Worm (Caenorhabditis elegans) whole organism, early embryonic: ENCODE results near the gene srh-292.
A peak's percentile ranks its signal among the peaks of the same experiment; 100 is the strongest.

Experiments used
- B0310.2 ChIP-seq: sonication (generic microtip); optimal IDR thresholded peaks from 2 replicates; lab custom pipeline; 2016; ENCODE audit warnings: mild to moderate bottlenecking, missing genetic modification characterization, missing compliant biosample characterization
- F13C5.2 ChIP-seq: sonication (generic microtip); optimal IDR thresholded peaks from 2 replicates; lab custom pipeline; 2017; ENCODE audit warnings: mild to moderate bottlenecking, missing genetic modification characterization, inconsistent platforms, missing compliant biosample characterization
- aly-1 ChIP-seq: sonication (generic microtip); optimal IDR thresholded peaks from 2 replicates; lab custom pipeline; 2016; ENCODE audit warnings: missing genetic modification characterization, missing compliant biosample characterization
- ama-1 ChIP-seq: fragments of 150-350 bp; optimal IDR thresholded peaks from 2 replicates; lab custom pipeline; 2014
- ceh-13 ChIP-seq: fragments of 200-800 bp; sonication (Bioruptor generic); optimal IDR thresholded peaks from 2 replicates; lab custom pipeline; 2018; ENCODE audit warnings: mild to moderate bottlenecking, missing genetic modification characterization, missing compliant biosample characterization
- ceh-36 ChIP-seq: sonication (generic microtip); optimal IDR thresholded peaks from 2 replicates; lab custom pipeline; 2016; ENCODE audit warnings: missing genetic modification characterization, inconsistent platforms, missing compliant biosample characterization
- ets-7 ChIP-seq: sonication (generic microtip); optimal IDR thresholded peaks from 2 replicates; lab custom pipeline; 2016; ENCODE audit warnings: missing genotype, missing genetic modification characterization, missing compliant biosample characterization
- flt-1 ChIP-seq: fragments of 200-800 bp; sonication (Bioruptor generic); IDR thresholded peaks from 2 replicates; pipeline ENCODE4 v1.3.6; 2022; ENCODE audit warnings: missing genetic modification characterization, missing compliant biosample characterization
- hmbx-1 ChIP-seq: sonication (generic microtip); optimal IDR thresholded peaks from 2 replicates; lab custom pipeline; 2016; ENCODE audit warnings: mild to moderate bottlenecking, missing genetic modification characterization, missing compliant biosample characterization
- hmg-4 ChIP-seq: fragments of 200-800 bp; sonication (Bioruptor generic); optimal IDR thresholded peaks from 2 replicates; lab custom pipeline; 2018; ENCODE audit warnings: mild to moderate bottlenecking, missing genetic modification characterization, missing compliant biosample characterization
- hnd-1 ChIP-seq: sonication (generic microtip); optimal IDR thresholded peaks from 2 replicates; lab custom pipeline; 2016; ENCODE audit warnings: missing genetic modification characterization, missing compliant biosample characterization
- pes-1 ChIP-seq: fragments of 200-800 bp; sonication (Bioruptor generic); IDR thresholded peaks from 2 replicates; pipeline ENCODE4 v1.3.6; 2022; ENCODE audit warnings: missing genetic modification reagents, missing genetic modification characterization, missing compliant biosample characterization
- scrt-1 ChIP-seq: fragments of 200-800 bp; sonication (Bioruptor generic); IDR thresholded peaks from 2 replicates; pipeline ENCODE4 v1.3.6; 2022; ENCODE audit warnings: missing genetic modification characterization, missing compliant biosample characterization
- sea-1 ChIP-seq: fragments of 200-800 bp; sonication (Bioruptor generic); conservative IDR thresholded peaks from 2 replicates; pipeline ENCODE4 v1.3.6; 2022; ENCODE audit warnings: missing genetic modification characterization, missing compliant biosample characterization
- tbx-11 ChIP-seq: fragments of 200-800 bp; sonication (Bioruptor generic); IDR thresholded peaks from 2 replicates; pipeline ENCODE4 v1.3.6; 2022; ENCODE audit warnings: missing genetic modification characterization, missing compliant biosample characterization
- tbx-37 ChIP-seq: fragments of 200-800 bp; sonication (Bioruptor generic); conservative IDR thresholded peaks from 2 replicates; pipeline ENCODE4 v1.3.6; 2022; ENCODE audit warnings: missing genetic modification reagents, missing genetic modification characterization, missing compliant biosample characterization
- tra-4 ChIP-seq: sonication (generic microtip); optimal IDR thresholded peaks from 2 replicates; lab custom pipeline; 2017; ENCODE audit warnings: missing genetic modification characterization, missing compliant biosample characterization

Gene srh-292

ce11 chrV:17798789-17799188, 3.8 kb upstream of the srh-292 start, which contains the start of gene srx-18:
srx-18 (minus strand) TSS chrV:17798889.
- TF ChIP-seq ceh-36 (no peak), B0310.2 (tag; lab: Kevin White, UChicago) (no peak), aly-1 (tag; lab: Kevin White, UChicago) (no peak), pes-1 (GFP tag; lab: Robert Waterston, UW) (no peak), tbx-37 (no peak), tbx-11 (GFP tag; lab: Robert Waterston, UW) (no peak), hmbx-1 (tag; lab: Kevin White, UChicago) (no peak), ceh-13 (GFP tag; lab: Kevin White, UChicago) (no peak)

- TF ChIP-seq F13C5.2 (no peak), ama-1 (lab: Kevin White, UChicago) (no peak), tbx-11 (GFP tag; lab: Robert Waterston, UW) (no peak), pes-1 (GFP tag; lab: Robert Waterston, UW) (no peak), flt-1 (GFP tag; lab: Robert Waterston, UW) (no peak), ceh-36 (no peak), tra-4 (tag; lab: Kevin White, UChicago) (no peak), scrt-1 (no peak), hmbx-1 (tag; lab: Kevin White, UChicago) (no peak), ets-7 (tag; lab: Kevin White, UChicago) (no peak), hnd-1 (tag; lab: Kevin White, UChicago) (no peak), B0310.2 (tag; lab: Kevin White, UChicago) (no peak), tbx-37 (no peak), ceh-13 (GFP tag; lab: Kevin White, UChicago) (no peak), aly-1 (tag; lab: Kevin White, UChicago) (no peak), sea-1 (GFP tag; lab: Robert Waterston, UW) (no peak), hmg-4 (no peak)
Observed at ce11 chrV:17800538-17800937, 2.0 kb upstream of the srh-292 start, which contains the start of gene srh-287. srh-287 (plus strand) TSS chrV:17800838.

ce11 chrV:17805323-17805722, 2.8 kb downstream of the srh-292 start, which contains the start of gene srh-291:
srh-291 (plus strand) TSS chrV:17805623.
- no peak for TF ChIP-seq flt-1 (GFP tag; lab: Robert Waterston, UW)
- no peak for TF ChIP-seq tbx-11 (GFP tag; lab: Robert Waterston, UW)
- no peak for TF ChIP-seq scrt-1
- TF ChIP-seq sea-1 (GFP tag; lab: Robert Waterston, UW) = no peak
- TF ChIP-seq F13C5.2 = no peak
- TF ChIP-seq hnd-1 (tag; lab: Kevin White, UChicago) = no peak
- no peak for TF ChIP-seq ama-1 (lab: Kevin White, UChicago)
- no peak for TF ChIP-seq ets-7 (tag; lab: Kevin White, UChicago)
- no peak for TF ChIP-seq ceh-13 (GFP tag; lab: Kevin White, UChicago)
- no peak for TF ChIP-seq B0310.2 (tag; lab: Kevin White, UChicago)
- no peak for TF ChIP-seq hmg-4
- TF ChIP-seq tbx-37 = no peak
- TF ChIP-seq hmbx-1 (tag; lab: Kevin White, UChicago) = no peak
- TF ChIP-seq ceh-36 = no peak
- no peak for TF ChIP-seq pes-1 (GFP tag; lab: Robert Waterston, UW)
- TF ChIP-seq tra-4 (tag; lab: Kevin White, UChicago) = no peak
- TF ChIP-seq aly-1 (tag; lab: Kevin White, UChicago) = no peak

DNA sequence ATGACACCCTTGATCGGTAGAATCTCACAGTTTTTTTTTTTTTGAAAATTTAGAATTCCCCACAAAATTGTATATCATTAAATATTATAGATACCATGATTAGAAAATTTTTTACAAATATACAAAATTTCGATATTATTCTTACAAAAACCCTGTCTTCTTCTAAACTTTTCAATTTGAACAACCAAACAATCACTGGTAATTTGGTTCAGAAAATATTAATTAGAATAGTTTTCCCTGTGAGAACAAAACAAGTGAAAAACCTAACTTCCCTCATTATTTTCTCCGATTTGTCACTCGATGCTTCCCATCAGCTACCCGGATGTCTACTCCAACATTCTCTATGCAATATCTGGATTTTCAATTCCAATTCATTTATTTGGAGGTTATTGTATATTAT, 7.5 kb downstream of the srh-292 start, which contains the start of gene srh-296:
Gene srh-296 (plus strand): TSS at position 301 of the 400 bp plus-strand sequence.
- no peak for TF ChIP-seq flt-1 (GFP tag; lab: Robert Waterston, UW)
- no peak for TF ChIP-seq ama-1 (lab: Kevin White, UChicago)
- no peak for TF ChIP-seq hnd-1 (tag; lab: Kevin White, UChicago)
- TF ChIP-seq hmbx-1 (tag; lab: Kevin White, UChicago) = no peak
- TF ChIP-seq hmg-4 = no peak
- TF ChIP-seq ets-7 (tag; lab: Kevin White, UChicago) = no peak
- no peak for TF ChIP-seq tbx-11 (GFP tag; lab: Robert Waterston, UW)
- TF ChIP-seq B0310.2 (tag; lab: Kevin White, UChicago) = no peak
- TF ChIP-seq aly-1 (tag; lab: Kevin White, UChicago) = no peak
- TF ChIP-seq sea-1 (GFP tag; lab: Robert Waterston, UW) = no peak
- no peak for TF ChIP-seq tra-4 (tag; lab: Kevin White, UChicago)
- TF ChIP-seq pes-1 (GFP tag; lab: Robert Waterston, UW) = no peak
- no peak for TF ChIP-seq ceh-36
- no peak for TF ChIP-seq scrt-1
- no peak for TF ChIP-seq F13C5.2
- TF ChIP-seq ceh-13 (GFP tag; lab: Kevin White, UChicago) = no peak
- TF ChIP-seq tbx-37 = no peak

DNA sequence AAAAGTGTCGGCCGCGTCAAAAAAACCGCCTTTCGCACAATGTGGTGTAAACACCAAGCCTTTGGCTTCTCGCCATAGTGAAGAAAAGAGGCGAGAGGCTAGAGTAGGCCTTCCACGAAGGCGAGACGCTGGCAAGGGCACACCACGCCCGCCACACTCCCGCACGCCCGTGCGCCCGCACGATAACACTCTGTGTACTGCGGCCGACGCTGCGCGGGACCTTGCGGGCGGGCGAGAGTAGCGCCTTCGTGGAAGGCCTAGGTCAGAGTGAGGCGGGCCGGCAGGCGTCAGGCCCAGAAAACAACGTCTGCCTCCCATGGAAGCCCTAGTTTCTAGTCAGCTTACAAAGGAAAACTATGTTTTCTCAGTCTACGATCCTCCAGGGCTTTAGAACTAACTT, 9.6 kb downstream of the srh-292 start:
- TF ChIP-seq aly-1 (tag; lab: Kevin White, UChicago) = peak; percentile 31
- no peak for TF ChIP-seq scrt-1

ce11 chrV:17818567-17818966, 16.0 kb downstream of the srh-292 start, which contains the start of gene srh-298:
srh-298 (plus strand) TSS chrV:17818867.
- no peak for TF ChIP-seq flt-1 (GFP tag; lab: Robert Waterston, UW)
- no peak for TF ChIP-seq ama-1 (lab: Kevin White, UChicago)
- TF ChIP-seq tra-4 (tag; lab: Kevin White, UChicago) = no peak
- no peak for TF ChIP-seq B0310.2 (tag; lab: Kevin White, UChicago)
- TF ChIP-seq pes-1 (GFP tag; lab: Robert Waterston, UW) = no peak
- no peak for TF ChIP-seq tbx-37
- no peak for TF ChIP-seq ceh-13 (GFP tag; lab: Kevin White, UChicago)
- no peak for TF ChIP-seq scrt-1
- TF ChIP-seq ceh-36 = no peak
- no peak for TF ChIP-seq hnd-1 (tag; lab: Kevin White, UChicago)
- no peak for TF ChIP-seq F13C5.2
- no peak for TF ChIP-seq ets-7 (tag; lab: Kevin White, UChicago)
- no peak for TF ChIP-seq aly-1 (tag; lab: Kevin White, UChicago)
- no peak for TF ChIP-seq hmg-4
- no peak for TF ChIP-seq tbx-11 (GFP tag; lab: Robert Waterston, UW)
- TF ChIP-seq sea-1 (GFP tag; lab: Robert Waterston, UW) = no peak
- TF ChIP-seq hmbx-1 (tag; lab: Kevin White, UChicago) = no peak

ce11 chrV:17819704-17820103, 17.1 kb downstream of the srh-292 start:
- no peak for TF ChIP-seq pes-1 (GFP tag; lab: Robert Waterston, UW)
- no peak for TF ChIP-seq hmg-4
- TF ChIP-seq hmbx-1 (tag; lab: Kevin White, UChicago) = no peak
- no peak for TF ChIP-seq F13C5.2
- TF ChIP-seq hnd-1 (tag; lab: Kevin White, UChicago) = no peak
- no peak for TF ChIP-seq tra-4 (tag; lab: Kevin White, UChicago)
- TF ChIP-seq sea-1 (GFP tag; lab: Robert Waterston, UW) = no peak
- TF ChIP-seq aly-1 (tag; lab: Kevin White, UChicago) = no peak
- TF ChIP-seq tbx-11 (GFP tag; lab: Robert Waterston, UW) = no peak
- TF ChIP-seq ceh-13 (GFP tag; lab: Kevin White, UChicago) = no peak
- no peak for TF ChIP-seq scrt-1
- no peak for TF ChIP-seq ceh-36
- TF ChIP-seq tbx-37 = no peak
- TF ChIP-seq B0310.2 (tag; lab: Kevin White, UChicago) = no peak
